Fruit fly (Drosophila melanogaster): Measurements from ENCODE around the gene H2.0.

H2.0 gene

DNA sequence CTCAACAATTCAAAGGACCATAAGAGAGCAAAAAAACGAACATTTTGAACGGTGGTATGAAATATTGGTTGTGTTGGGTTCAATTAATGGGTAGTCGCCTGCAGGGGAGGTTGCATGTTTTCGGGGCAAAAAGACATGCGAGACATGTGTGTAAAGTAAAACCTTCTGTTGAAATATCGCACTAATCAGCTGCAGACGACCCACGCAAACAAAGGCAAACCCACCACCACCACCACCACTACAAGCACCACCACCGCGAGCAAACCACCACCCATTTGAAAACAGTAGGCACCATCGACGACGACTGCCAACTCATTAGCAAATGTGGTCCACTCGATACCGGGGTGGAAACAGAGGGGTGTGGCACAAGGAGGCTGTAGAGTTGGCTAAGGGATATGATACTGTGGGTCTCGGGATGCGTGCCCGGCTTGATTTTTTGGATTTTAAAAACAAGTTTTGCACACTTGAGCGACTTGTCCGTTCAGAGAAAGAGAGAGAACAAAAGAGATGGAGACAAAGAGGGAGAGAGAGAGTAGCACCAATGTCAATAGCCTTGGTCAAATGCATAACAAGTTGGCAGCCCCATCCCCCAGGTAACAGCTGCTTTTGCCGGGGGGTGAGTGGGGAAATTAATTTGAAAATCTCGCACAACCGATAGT lies 42.0 kb downstream of the H2.0 start (continued):
- TF ChIP-seq CG31627 (GFP tag; optimal IDR thresholded peaks at IDR 0.05): no peak
- no peak for TF ChIP-seq CG6276 (GFP tag; optimal IDR thresholded peaks at IDR 0.05)
- TF ChIP-seq CG34406 (GFP tag; optimal IDR thresholded peaks at IDR 0.05): no peak
- no peak for TF ChIP-seq CG32006 (GFP tag; optimal IDR thresholded peaks at IDR 0.05)
- TF ChIP-seq Eip78C (GFP tag): peak; percentile 63
- TF ChIP-seq lz (GFP tag; optimal IDR thresholded peaks at IDR 0.05): no peak
- TF ChIP-seq CG9139 (GFP tag; optimal IDR thresholded peaks at IDR 0.05): no peak
- peak; percentile 66 for TF ChIP-seq Sox14 (GFP tag; optimal IDR thresholded peaks at IDR 0.05)
- no peak for TF ChIP-seq CG6163 (GFP tag; IDR thresholded peaks at IDR 0.05)
- no peak for TF ChIP-seq CG15336 (GFP tag; IDR thresholded peaks at IDR 0.05)
- TF ChIP-seq achi (GFP tag; optimal IDR thresholded peaks at IDR 0.05): no peak
- no peak for TF ChIP-seq Gug (GFP tag; IDR thresholded peaks at IDR 0.05)
- peak; percentile 0 for TF ChIP-seq Sox102F (GFP tag; optimal IDR thresholded peaks at IDR 0.05)
- TF ChIP-seq Eip93F (GFP tag; optimal IDR thresholded peaks at IDR 0.05): no peak
- TF ChIP-seq net (GFP tag; optimal IDR thresholded peaks at IDR 0.05): no peak
- no peak for TF ChIP-seq CG6808 (GFP tag; optimal IDR thresholded peaks at IDR 0.05)
- TF ChIP-seq Hr39 (GFP tag; optimal IDR thresholded peaks at IDR 0.05): no peak
- TF ChIP-seq CG8632 (GFP tag; optimal IDR thresholded peaks at IDR 0.05): no peak
- TF ChIP-seq Ets21C (GFP tag; optimal IDR thresholded peaks at IDR 0.05): no peak
- no peak for TF ChIP-seq fd59A (GFP tag; optimal IDR thresholded peaks at IDR 0.05)
- TF ChIP-seq CG11762 (GFP tag; optimal IDR thresholded peaks at IDR 0.05; ENCODE audit: insufficient read depth): no peak
- peak; percentile 90 for TF ChIP-seq fkh (GFP tag; optimal IDR thresholded peaks at IDR 0.05)
- no peak for TF ChIP-seq CG8319 (GFP tag; optimal IDR thresholded peaks at IDR 0.05)
- TF ChIP-seq CG11294 (GFP tag; IDR thresholded peaks at IDR 0.05): no peak

DNA sequence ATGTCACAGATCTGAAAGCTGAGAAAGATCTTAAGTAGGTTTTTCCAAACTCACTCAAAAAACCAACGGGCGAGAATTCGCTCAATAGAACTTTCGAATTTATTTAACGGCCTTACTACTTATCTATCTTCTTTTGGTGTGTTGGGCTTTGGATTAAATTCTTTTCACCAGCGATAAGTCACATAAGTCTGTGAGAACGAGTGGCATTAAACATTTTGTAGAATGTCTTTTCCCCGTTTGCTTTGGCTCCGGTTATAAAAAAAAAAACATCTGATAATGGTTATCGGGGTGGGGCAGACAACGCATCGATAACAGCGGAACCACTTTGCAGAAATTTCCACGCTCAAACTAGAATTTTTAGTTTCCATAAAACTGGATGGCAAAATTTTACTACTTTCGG lies 43.6 kb downstream of the H2.0 start:
- TF ChIP-seq CG4318 (GFP tag; optimal IDR thresholded peaks at IDR 0.05) (no peak), Gug (GFP tag; IDR thresholded peaks at IDR 0.05) (no peak), Met (GFP tag; optimal IDR thresholded peaks at IDR 0.05) (no peak), CG8319 (GFP tag; optimal IDR thresholded peaks at IDR 0.05) (no peak), pdm3 (GFP tag; optimal IDR thresholded peaks at IDR 0.05) (no peak), net (GFP tag; optimal IDR thresholded peaks at IDR 0.05) (no peak), achi (GFP tag; optimal IDR thresholded peaks at IDR 0.05) (no peak), lz (GFP tag; optimal IDR thresholded peaks at IDR 0.05) (no peak)

DNA sequence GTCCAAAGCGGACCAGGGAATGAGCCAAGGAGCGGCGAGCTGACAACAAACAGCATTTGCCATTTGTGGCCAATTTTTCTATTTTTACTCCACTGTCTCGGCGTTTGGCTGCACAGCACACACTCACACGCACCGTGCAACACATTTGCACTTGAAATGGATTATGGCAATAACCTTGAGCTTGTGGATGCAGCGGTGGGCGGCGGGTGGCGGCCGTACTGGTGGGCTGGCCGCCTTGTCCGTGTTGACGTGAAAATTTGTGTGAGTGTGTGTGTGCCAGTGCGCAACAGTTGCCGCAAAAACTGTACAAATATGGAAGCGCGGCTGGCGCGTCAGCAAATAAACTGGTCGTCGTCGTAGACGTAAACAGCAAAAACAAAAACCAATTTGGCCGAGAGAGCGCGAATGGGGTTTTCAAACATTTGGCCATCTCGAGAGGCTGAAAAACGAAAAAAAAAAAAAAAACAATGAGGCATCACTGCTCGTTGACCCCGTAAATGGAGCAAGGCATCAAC lies 44.1 kb downstream of the H2.0 start:
- TF ChIP-seq CG16779 (tag; optimal IDR thresholded peaks at IDR 0.05) (no peak), CG3032 (tag; optimal IDR thresholded peaks at IDR 0.05) (no peak), CG3919 (GFP tag; optimal IDR thresholded peaks at IDR 0.05) (no peak), Sox102F (GFP tag; optimal IDR thresholded peaks at IDR 0.05) (no peak), CG6854 (GFP tag; optimal IDR thresholded peaks at IDR 0.05) (no peak), CG1621 (tag; optimal IDR thresholded peaks at IDR 0.05) (no peak), CG10631 (GFP tag; optimal IDR thresholded peaks at IDR 0.05) (no peak), Sox15 (GFP tag; optimal IDR thresholded peaks at IDR 0.05) (no peak), spab (GFP tag; optimal IDR thresholded peaks at IDR 0.05) (no peak), CG15336 (GFP tag; IDR thresholded peaks at IDR 0.05) (peak; percentile 13; the same call in 1 of the 2 replicates), eg (GFP tag; IDR thresholded peaks at IDR 0.05) (peak; percentile 38; the same call in 2 of the 3 replicates), CG11762 (GFP tag; optimal IDR thresholded peaks at IDR 0.05; ENCODE audit: insufficient read depth) (no peak), CG8632 (GFP tag; optimal IDR thresholded peaks at IDR 0.05) (no peak), CG9139 (GFP tag; optimal IDR thresholded peaks at IDR 0.05) (no peak), fkh (GFP tag; optimal IDR thresholded peaks at IDR 0.05) (peak; percentile 50), Eip78C (GFP tag) (no peak), CG8319 (GFP tag; optimal IDR thresholded peaks at IDR 0.05) (no peak), topi (GFP tag; optimal IDR thresholded peaks at IDR 0.05) (no peak), Lpt (GFP tag; optimal IDR thresholded peaks at IDR 0.05) (no peak), CG7368 (GFP tag; optimal IDR thresholded peaks at IDR 0.05) (no peak), Smox (GFP tag; optimal IDR thresholded peaks at IDR 0.05) (no peak), lz (GFP tag; optimal IDR thresholded peaks at IDR 0.05) (no peak), CG8119 (GFP tag; IDR thresholded peaks at IDR 0.05) (0 out of 3 replicates have a peak, but pooled peaks have one; percentile 18), Met (GFP tag; optimal IDR thresholded peaks at IDR 0.05) (no peak), CG6163 (GFP tag; IDR thresholded peaks at IDR 0.05) (no peak), svp (GFP tag) (peak; percentile 72), CG6808 (GFP tag; optimal IDR thresholded peaks at IDR 0.05) (no peak), salr (GFP tag; optimal IDR thresholded peaks at IDR 0.05) (no peak), dsx (GFP tag; optimal IDR thresholded peaks at IDR 0.05; ENCODE audit: poor library complexity, severe bottlenecking) (peak; percentile 26), CG10669 (GFP tag; optimal IDR thresholded peaks at IDR 0.05) (no peak), ss (GFP tag; optimal IDR thresholded peaks at IDR 0.05) (no peak)

Data from whole organism, prepupa.